Fruit fly (Drosophila melanogaster) whole organism, adult: Measurements from ENCODE around the gene CG10973.

Experiments
- CG11617 ChIP-seq: fragments of 200-800 bp; sonication (Bioruptor generic); optimal IDR thresholded peaks from 2 replicates; lab custom pipeline; 2017; ENCODE audit warnings: mild to moderate bottlenecking, missing biosample characterization, missing genetic modification reagents, missing genetic modification characterization
- CG12768 ChIP-seq: fragments of 200-800 bp; sonication (Bioruptor generic); optimal IDR thresholded peaks from 2 replicates; lab custom pipeline; 2017; ENCODE audit warnings: missing biosample characterization, missing genetic modification characterization, mild to moderate bottlenecking, moderate library complexity, missing genetic modification reagents
- CG14711 ChIP-seq: fragments of 200-800 bp; sonication (Bioruptor generic); optimal IDR thresholded peaks from 2 replicates; lab custom pipeline; 2018; ENCODE audit warnings: missing biosample characterization, mild to moderate bottlenecking, missing genetic modification characterization, moderate library complexity
- CG1620 ChIP-seq: fragments of 200-800 bp; sonication (Bioruptor generic); optimal IDR thresholded peaks from 2 replicates; lab custom pipeline; 2016; ENCODE audit warnings: missing biosample characterization, missing genetic modification characterization
- CG33017 ChIP-seq: fragments of 200-800 bp; sonication (Bioruptor generic); optimal IDR thresholded peaks from 2 replicates; lab custom pipeline; 2018; ENCODE audit warnings: missing biosample characterization, mild to moderate bottlenecking, missing genetic modification characterization, moderate library complexity
- CG5204 ChIP-seq: fragments of 200-800 bp; sonication (Bioruptor generic); optimal IDR thresholded peaks from 2 replicates; lab custom pipeline; 2016; ENCODE audit warnings: missing biosample characterization, missing genetic modification characterization
- CG7045 ChIP-seq: fragments of 200-800 bp; sonication (Bioruptor generic); optimal IDR thresholded peaks from 2 replicates; lab custom pipeline; 2017; ENCODE audit warnings: missing biosample characterization, mild to moderate bottlenecking, missing genetic modification characterization
- CG7101 ChIP-seq: fragments of 200-800 bp; sonication (Bioruptor generic); optimal IDR thresholded peaks from 2 replicates; lab custom pipeline; 2018; ENCODE audit warnings: missing biosample characterization, mild to moderate bottlenecking, missing genetic modification characterization, moderate library complexity
- Clk ChIP-seq: fragments of 200-800 bp; sonication (Bioruptor generic); optimal IDR thresholded peaks from 2 replicates; lab custom pipeline; 2017; ENCODE audit warnings: missing biosample characterization, missing genetic modification characterization
- Crg-1 ChIP-seq: fragments of 200-800 bp; sonication (Bioruptor generic); optimal IDR thresholded peaks from 2 replicates; lab custom pipeline; 2016; ENCODE audit warnings: missing biosample characterization, missing genetic modification characterization
- Hr96 ChIP-seq: fragments of 200-800 bp; sonication (Bioruptor generic); optimal IDR thresholded peaks from 2 replicates; lab custom pipeline; 2016; ENCODE audit warnings: missing biosample characterization, missing genetic modification characterization
- Mnt ChIP-seq: fragments of 200-800 bp; sonication (Bioruptor generic); optimal IDR thresholded peaks from 2 replicates; lab custom pipeline; 2016; ENCODE audit warnings: missing biosample characterization, mild to moderate bottlenecking, missing genetic modification characterization
- bab1 ChIP-seq: fragments of 200-800 bp; sonication (Bioruptor generic); optimal IDR thresholded peaks from 3 replicates; lab custom pipeline; 2019; ENCODE audit warnings: missing biosample characterization, mild to moderate bottlenecking, missing genetic modification characterization, moderate library complexity
- cic ChIP-seq: fragments of 200-800 bp; sonication (Bioruptor generic); optimal IDR thresholded peaks from 2 replicates; lab custom pipeline; 2017; ENCODE audit warnings: missing biosample characterization, mild to moderate bottlenecking, missing genetic modification characterization, moderate library complexity
- cnc ChIP-seq, 2 experiments: fragments of >200 bp; optimal IDR thresholded peaks; 2 replicates each; lab custom pipeline; 2017
- kay ChIP-seq: fragments of 200-800 bp; sonication (Bioruptor generic); peaks from one replicate; lab custom pipeline; 2016; ENCODE audit warnings: missing biosample characterization, missing genetic modification characterization, borderline replicate concordance
- ovo ChIP-seq: fragments of 200-800 bp; sonication (Bioruptor generic); optimal IDR thresholded peaks from 2 replicates; lab custom pipeline; 2016; ENCODE audit warnings: missing biosample characterization, missing genetic modification characterization
- pad ChIP-seq: fragments of 200-800 bp; sonication (Bioruptor generic); optimal IDR thresholded peaks from 3 replicates; lab custom pipeline; 2017; ENCODE audit warnings: missing biosample characterization, missing genetic modification characterization, mild to moderate bottlenecking, moderate library complexity, missing genetic modification reagents
- tj ChIP-seq: fragments of 200-800 bp; sonication (Bioruptor generic); optimal IDR thresholded peaks from 3 replicates; lab custom pipeline; 2017; ENCODE audit warnings: missing biosample characterization, mild to moderate bottlenecking, missing genetic modification characterization, moderate library complexity
- toe ChIP-seq: fragments of 200-800 bp; sonication (Bioruptor generic); optimal IDR thresholded peaks from 2 replicates; lab custom pipeline; 2016; ENCODE audit warnings: missing biosample characterization, missing genetic modification characterization

The CG10973 gene

DNA sequence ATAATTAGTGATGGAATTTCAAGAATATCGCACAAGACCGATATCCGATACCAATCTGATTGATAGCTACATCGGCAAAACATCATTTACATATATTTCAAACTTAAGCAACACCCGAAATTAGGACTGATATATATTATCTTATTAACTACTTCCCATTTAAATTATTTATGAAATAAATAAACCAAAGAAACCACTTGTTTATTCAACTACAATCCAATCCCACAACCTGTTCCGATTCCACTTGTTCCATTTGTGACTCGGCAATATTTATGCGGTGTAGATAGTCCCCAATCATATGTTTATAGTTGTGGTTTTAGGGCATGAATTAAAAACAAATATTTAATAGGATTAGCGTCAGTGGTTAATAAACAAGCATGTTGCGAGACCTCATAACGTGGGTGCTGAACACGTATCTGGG lies at the start of gene CG10973, which contains the start of gene Vps13D:
CG10973 (minus strand) TSS at position 6 of the 421 bp plus-strand sequence.
Vps13D (plus strand) TSS at position 281 of the 421 bp plus-strand sequence.
- TF ChIP-seq kay (GFP tag; lab: Kevin White, UChicago) (peak; percentile 97), tj (GFP tag; lab: Kevin White, UChicago) (no peak), Mnt (GFP tag; lab: Kevin White, UChicago) (peak; percentile 58), bab1 (GFP tag; lab: Kevin White, UChicago) (peak; percentile 90), cic (peak; percentile 30), cnc (optimal IDR thresholded peaks at IDR 0.05; lab: Kevin White, UChicago) (peak; percentile 64 to 90), CG11617 (GFP tag; lab: Kevin White, UChicago) (peak; percentile 58), CG1620 (GFP tag; lab: Kevin White, UChicago) (peak; percentile 41), toe (GFP tag; lab: Kevin White, UChicago) (no peak), CG12768 (no peak), Crg-1 (GFP tag; lab: Kevin White, UChicago) (peak; percentile 11), Clk (peak; percentile 2)

dm6 chr3L:12804035-12804729 lies 49.6 kb upstream of the CG10973 start:
- peak; percentile 11 for TF ChIP-seq Clk
- no peak for TF ChIP-seq tj (GFP tag; lab: Kevin White, UChicago)

DNA sequence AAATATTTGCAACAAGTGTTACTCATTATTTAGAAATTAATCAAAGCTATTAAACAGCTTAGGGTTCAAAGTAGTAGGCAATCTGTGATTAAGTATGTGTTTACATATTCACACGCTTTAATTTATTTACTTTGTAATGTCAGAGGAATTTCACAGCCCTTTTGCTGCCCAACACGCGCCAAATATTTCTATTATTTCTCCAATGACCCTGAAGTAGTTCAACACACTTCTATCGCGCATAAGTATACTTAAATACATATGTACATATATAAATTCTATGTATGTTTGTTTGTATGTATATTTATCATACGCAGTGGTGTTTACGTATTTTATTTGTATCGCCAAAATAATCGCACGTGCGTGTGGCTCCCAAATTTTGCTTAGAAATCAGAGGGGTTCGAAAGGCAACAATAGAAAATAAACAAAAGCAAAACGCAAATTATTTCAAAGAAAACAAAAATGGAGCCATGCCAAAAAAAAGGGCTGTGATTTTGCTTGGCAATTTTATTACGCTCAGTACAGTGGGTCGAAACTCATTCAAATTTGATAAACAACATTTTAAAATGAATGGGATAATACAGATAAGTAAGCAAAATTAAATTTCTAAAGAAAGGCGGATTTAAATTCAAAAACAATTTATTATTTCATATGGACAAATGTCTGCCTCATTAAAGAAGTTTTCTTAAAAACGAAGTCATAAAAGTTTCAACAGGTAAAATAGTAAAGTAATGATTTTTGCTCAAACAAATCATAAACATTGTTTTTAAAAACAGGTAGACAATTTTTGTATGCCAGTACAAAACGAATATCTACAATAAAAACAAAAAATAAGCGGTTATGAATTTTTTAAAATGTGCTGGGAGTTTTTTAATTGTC lies 48.8 kb upstream of the CG10973 start:
- no peak for TF ChIP-seq CG12768
- TF ChIP-seq tj (GFP tag; lab: Kevin White, UChicago): peak; percentile 8
- peak; percentile 64 for TF ChIP-seq kay (GFP tag; lab: Kevin White, UChicago)
- TF ChIP-seq CG11617 (GFP tag; lab: Kevin White, UChicago): no peak
- peak; percentile 21 for TF ChIP-seq CG7045 (GFP tag; lab: Kevin White, UChicago)
- peak; percentile 18 for TF ChIP-seq CG14711 (tag; lab: Kevin White, UChicago)
- TF ChIP-seq CG5204 (GFP tag; lab: Kevin White, UChicago): no peak
- TF ChIP-seq Mnt (GFP tag; lab: Kevin White, UChicago): no peak

dm6 chr3L:12802443-12802865 lies 47.9 kb upstream of the CG10973 start:
- TF ChIP-seq Crg-1 (GFP tag; lab: Kevin White, UChicago) (peak; percentile 18), CG33017 (tag; lab: Kevin White, UChicago) (peak; percentile 52), CG7045 (GFP tag; lab: Kevin White, UChicago) (peak; percentile 23), CG14711 (tag; lab: Kevin White, UChicago) (peak; percentile 35), kay (GFP tag; lab: Kevin White, UChicago) (peak; percentile 88), toe (GFP tag; lab: Kevin White, UChicago) (peak; percentile 28), CG1620 (GFP tag; lab: Kevin White, UChicago) (no peak), cic (peak; percentile 86), tj (GFP tag; lab: Kevin White, UChicago) (peak; percentile 46), Mnt (GFP tag; lab: Kevin White, UChicago) (no peak), ovo (GFP tag; lab: Kevin White, UChicago) (no peak), CG11617 (GFP tag; lab: Kevin White, UChicago) (peak; percentile 23), CG12768 (peak; percentile 86)

DNA sequence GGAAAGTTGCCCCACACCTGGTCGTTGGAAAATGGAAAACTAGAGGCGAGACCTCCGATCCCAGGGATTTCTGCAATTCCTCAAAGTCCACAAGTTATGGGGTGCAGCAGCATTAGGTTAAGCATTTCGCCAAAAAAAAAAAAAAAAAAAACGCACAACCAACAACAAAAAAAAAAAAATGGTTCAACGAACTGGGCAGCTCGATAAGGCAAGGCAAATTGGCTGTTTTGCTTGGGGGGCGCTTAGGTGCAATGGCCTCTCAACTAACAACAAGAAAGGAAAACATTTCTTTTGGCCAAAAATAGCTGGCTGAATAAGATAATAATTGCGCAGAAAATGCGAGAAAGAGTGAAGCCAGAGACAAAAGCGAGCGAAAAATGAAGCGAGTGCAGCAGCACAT lies 45.6 kb upstream of the CG10973 start:
- TF ChIP-seq cnc (optimal IDR thresholded peaks at IDR 0.05; lab: Kevin White, UChicago) (no peak), CG12768 (no peak), ovo (GFP tag; lab: Kevin White, UChicago) (no peak), Hr96 (no peak), tj (GFP tag; lab: Kevin White, UChicago) (no peak), CG11617 (GFP tag; lab: Kevin White, UChicago) (no peak), CG7101 (tag; lab: Kevin White, UChicago) (no peak), CG33017 (tag; lab: Kevin White, UChicago) (no peak), cic (no peak), Clk (no peak), Crg-1 (GFP tag; lab: Kevin White, UChicago) (no peak), toe (GFP tag; lab: Kevin White, UChicago) (no peak), bab1 (GFP tag; lab: Kevin White, UChicago) (no peak), CG7045 (GFP tag; lab: Kevin White, UChicago) (no peak), kay (GFP tag; lab: Kevin White, UChicago) (no peak)

- TF ChIP-seq CG1620 (GFP tag; lab: Kevin White, UChicago): no peak
- TF ChIP-seq ovo (GFP tag; lab: Kevin White, UChicago): no peak
- no peak for TF ChIP-seq Mnt (GFP tag; lab: Kevin White, UChicago)
- TF ChIP-seq CG11617 (GFP tag; lab: Kevin White, UChicago): no peak
- no peak for TF ChIP-seq CG12768
- TF ChIP-seq cnc (optimal IDR thresholded peaks at IDR 0.05; lab: Kevin White, UChicago): no peak
- TF ChIP-seq tj (GFP tag; lab: Kevin White, UChicago): no peak
- no peak for TF ChIP-seq CG14711 (tag; lab: Kevin White, UChicago)
- no peak for TF ChIP-seq toe (GFP tag; lab: Kevin White, UChicago)
- TF ChIP-seq cic: no peak
- TF ChIP-seq pad: no peak
- TF ChIP-seq bab1 (GFP tag; lab: Kevin White, UChicago): no peak
Measured at dm6 chr3L:12799431-12800147, 45.0 kb upstream of the CG10973 start.
